Worm (Caenorhabditis elegans) whole organism, L2 larva: ENCODE measurements around the gene F47G9.6.

Experiments used
- aly-2 ChIP-seq: fragments of 150-350 bp; optimal IDR thresholded peaks from 2 replicates; lab custom pipeline; 2014; ENCODE audit warnings: missing biosample characterization, missing genetic modification characterization
- ama-1 ChIP-seq: fragments of 150-350 bp; optimal IDR thresholded peaks from 2 replicates; lab custom pipeline; 2018; ENCODE audit warnings: inconsistent platforms
- mdl-1 ChIP-seq, 2 experiments: fragments of 150-350 bp in 1 of 2; sonication (generic microtip) in 1 of 2; optimal IDR thresholded peaks; 2 replicates each; lab custom pipeline; 2017; ENCODE audit warnings: missing biosample characterization in 2 of 2, missing genetic modification characterization in 2 of 2
- skn-1 ChIP-seq: sonication (generic microtip); optimal IDR thresholded peaks from 2 replicates; lab custom pipeline; 2017; ENCODE audit warnings: missing biosample characterization, missing genetic modification characterization
- sma-9 ChIP-seq, 2 experiments: fragments of 150-350 bp in 1 of 2; sonication (generic microtip) in 1 of 2; optimal IDR thresholded peaks; 2 replicates each; lab custom pipeline; 2014 to 2016; ENCODE audit warnings: missing genetic modification characterization in 2 of 2, mild to moderate bottlenecking in 1 of 2, missing biosample characterization in 1 of 2, missing compliant biosample characterization in 1 of 2, missing genetic modification reagents in 1 of 2, moderate library complexity in 1 of 2

DNA sequence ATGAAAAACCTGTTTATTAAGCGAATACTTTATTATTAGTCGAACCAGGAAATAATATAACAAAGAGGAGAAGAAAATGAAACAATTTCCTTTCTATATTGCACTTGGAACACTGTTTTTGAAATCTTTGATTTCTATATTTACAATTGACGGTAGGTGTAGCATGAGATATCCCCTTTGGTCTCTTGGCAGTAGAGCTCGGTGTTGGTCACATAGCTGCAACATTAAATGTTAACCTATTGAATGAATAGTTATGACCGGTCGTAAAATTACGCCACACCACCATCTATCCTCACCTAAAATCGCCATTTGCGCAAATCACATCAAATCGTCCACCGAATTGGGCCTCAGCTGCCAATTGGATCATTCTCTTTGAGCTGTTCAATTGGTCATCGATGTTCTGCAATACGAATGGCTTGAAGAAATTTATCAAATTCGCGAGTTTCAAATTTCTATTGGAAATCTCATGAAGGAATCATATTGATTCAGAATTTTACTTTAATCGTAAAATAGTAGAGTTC lies 15.7 kb downstream of the F47G9.6 start:
- TF ChIP-seq mdl-1 (tag; optimal IDR thresholded peaks at IDR 0.05; lab: Kevin White, UChicago) = no peak
- TF ChIP-seq skn-1 (tag; lab: Kevin White, UChicago) = no peak
- no peak for TF ChIP-seq ama-1
- TF ChIP-seq aly-2 (tag; lab: Kevin White, UChicago) = no peak
- no peak for TF ChIP-seq sma-9 (GFP tag; optimal IDR thresholded peaks at IDR 0.05; lab: Kevin White, UChicago)
- TF ChIP-seq sma-9 (tag; optimal IDR thresholded peaks at IDR 0.05; lab: Kevin White, UChicago) = no peak
